Fruit fly (Drosophila melanogaster): ENCODE data around the gene cu.

cu gene

DNA sequence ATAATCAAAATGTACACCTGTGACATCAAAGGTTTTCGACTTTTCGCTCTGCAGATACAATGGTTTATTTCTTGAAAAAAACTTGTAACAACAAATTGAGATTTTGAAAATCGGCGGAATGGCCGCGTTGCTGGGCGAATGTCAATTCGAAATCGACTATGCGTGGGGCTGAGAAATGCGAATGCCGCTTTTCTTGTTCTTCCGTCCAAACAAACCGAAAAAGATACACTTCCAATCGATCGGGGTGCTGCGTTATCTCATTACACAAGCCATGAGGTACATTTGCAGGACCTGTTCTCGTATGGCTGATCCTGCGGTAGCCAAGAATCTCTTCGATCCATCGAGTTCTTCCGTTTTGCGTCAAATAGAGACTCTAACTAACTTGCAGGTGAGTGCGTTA, 40.2 kb downstream of the cu start, which contains the start of gene CG31388:
CG31388 (plus strand) TSS at position 218 of the 400 bp plus-strand sequence.
- TF ChIP-seq fkh (GFP tag; optimal IDR thresholded peaks at IDR 0.05) (peak; percentile 54), CG10669 (GFP tag; optimal IDR thresholded peaks at IDR 0.05) (no peak)

DNA sequence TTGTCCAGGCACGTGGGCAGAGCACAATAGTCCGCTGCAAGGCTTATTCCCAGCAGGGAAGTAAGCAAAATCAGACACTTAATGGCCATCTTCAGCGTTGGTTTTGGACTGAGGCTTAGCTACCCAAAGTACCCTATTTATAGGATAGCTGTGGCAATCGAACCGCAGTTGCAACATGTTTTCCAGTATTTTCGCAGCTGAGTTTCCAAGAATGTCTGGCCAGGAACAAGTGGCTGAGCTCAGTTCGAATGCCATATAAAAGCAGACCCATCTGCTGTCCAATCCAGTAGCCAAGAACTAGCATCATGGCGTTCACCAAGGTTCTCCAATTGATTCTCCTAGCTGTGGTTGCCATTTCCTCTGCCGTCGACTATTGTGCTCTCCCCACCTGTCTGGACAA, 43.5 kb downstream of the cu start, which contains the start of the genes scpr-B and scpr-A:
scpr-B (minus strand) TSS at position 101 of the 400 bp plus-strand sequence.
scpr-A (plus strand) TSS at position 293 of the 400 bp plus-strand sequence.
- no peak for TF ChIP-seq fd59A (GFP tag; optimal IDR thresholded peaks at IDR 0.05)
- TF ChIP-seq dac (GFP tag; optimal IDR thresholded peaks at IDR 0.05), result no peak
- no peak for TF ChIP-seq Sox14 (GFP tag; optimal IDR thresholded peaks at IDR 0.05)
- TF ChIP-seq CG15336 (GFP tag; IDR thresholded peaks at IDR 0.05), result no peak
- TF ChIP-seq esn (GFP tag; optimal IDR thresholded peaks at IDR 0.05), result no peak
- TF ChIP-seq OdsH (GFP tag; optimal IDR thresholded peaks at IDR 0.05), result no peak
- TF ChIP-seq achi (GFP tag; optimal IDR thresholded peaks at IDR 0.05), result no peak
- TF ChIP-seq Lpt (GFP tag; optimal IDR thresholded peaks at IDR 0.05), result no peak
- no peak for TF ChIP-seq acj6 (GFP tag; optimal IDR thresholded peaks at IDR 0.05)
- TF ChIP-seq Eip93F (GFP tag; optimal IDR thresholded peaks at IDR 0.05), result no peak
- TF ChIP-seq CG3919 (GFP tag; optimal IDR thresholded peaks at IDR 0.05), result no peak
- no peak for TF ChIP-seq pdm3 (GFP tag; optimal IDR thresholded peaks at IDR 0.05)
- no peak for TF ChIP-seq CG7368 (GFP tag; optimal IDR thresholded peaks at IDR 0.05)
- no peak for TF ChIP-seq eg (GFP tag; IDR thresholded peaks at IDR 0.05)

DNA sequence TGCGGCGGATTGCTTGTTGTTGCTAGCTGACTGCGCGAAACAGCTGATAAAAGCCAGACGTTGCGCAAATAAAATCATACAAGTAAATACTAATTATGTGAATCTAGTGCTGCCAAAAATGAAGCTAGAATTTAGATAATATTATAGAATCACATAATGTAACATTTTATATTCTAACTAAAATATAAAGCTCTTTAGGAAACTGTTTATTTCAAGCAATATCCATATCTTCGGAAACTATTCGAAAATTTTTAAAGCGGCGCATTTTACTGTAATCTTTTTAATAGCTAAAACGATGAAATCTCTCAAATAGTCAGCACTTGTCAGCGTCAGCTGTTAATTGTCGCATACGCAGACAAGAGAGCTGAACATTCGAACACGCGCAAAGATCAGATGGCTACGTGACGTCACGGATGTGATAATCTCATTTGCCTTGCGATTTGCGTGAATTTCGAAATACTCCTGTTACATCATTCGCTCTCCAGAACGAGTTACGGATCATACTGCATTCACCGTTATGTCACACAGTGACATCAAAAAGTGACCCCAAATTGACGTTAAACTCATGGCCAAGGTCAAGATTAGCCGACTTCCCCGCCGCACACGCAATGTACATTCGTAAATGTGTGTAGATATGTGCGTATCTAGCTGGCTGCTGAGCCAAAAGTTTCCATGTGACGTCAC, 45.8 kb downstream of the cu start:
- TF ChIP-seq fkh (GFP tag; optimal IDR thresholded peaks at IDR 0.05) (peak; percentile 85), svp (GFP tag) (peak; percentile 81), Ets96B (tag; optimal IDR thresholded peaks at IDR 0.05) (peak; percentile 16), CG9139 (GFP tag; optimal IDR thresholded peaks at IDR 0.05) (peak; percentile 58), vri (GFP tag; optimal IDR thresholded peaks at IDR 0.05) (peak; percentile 90), Eip75B (GFP tag; optimal IDR thresholded peaks at IDR 0.05) (no peak), CG31627 (GFP tag; optimal IDR thresholded peaks at IDR 0.05) (no peak), CG8632 (GFP tag; optimal IDR thresholded peaks at IDR 0.05) (no peak)

DNA sequence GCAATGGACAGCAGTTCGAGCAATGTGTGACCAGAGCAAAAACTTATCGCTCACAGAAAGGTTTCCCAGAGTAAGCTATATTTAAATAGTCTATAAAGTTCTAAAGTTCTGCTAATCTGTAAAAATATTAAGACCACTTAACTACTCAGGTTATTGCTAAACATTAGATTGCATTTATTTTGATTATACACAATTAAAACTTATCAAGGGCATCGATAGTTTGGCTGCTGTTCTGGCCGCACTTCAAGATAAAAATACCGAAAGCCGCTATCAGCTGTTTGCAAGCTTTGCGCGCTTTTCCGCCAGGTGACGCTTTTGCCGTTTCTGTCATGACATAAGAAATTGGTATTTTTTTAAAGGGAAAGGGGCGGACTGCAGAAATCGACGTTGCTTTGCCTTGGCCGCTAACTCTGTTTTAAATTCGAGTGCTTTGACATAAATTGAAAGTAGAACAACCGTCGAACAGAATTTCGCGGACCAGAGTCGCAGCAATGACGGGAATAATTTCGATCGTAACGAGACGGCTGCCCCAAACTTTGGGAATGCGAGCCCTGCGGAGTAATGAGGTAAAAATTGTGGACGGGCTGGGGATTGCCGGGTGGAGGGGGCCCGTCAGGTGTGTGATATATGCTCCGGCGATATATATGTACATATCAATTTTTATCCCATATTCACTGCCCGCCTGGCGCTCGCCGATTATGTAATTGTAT, 46.7 kb downstream of the cu start, which contains the start of the genes CG17734 and CG5214:
CG17734 (minus strand) TSS at position 49 of the 710 bp plus-strand sequence.
CG5214 (plus strand) TSS at position 352 of the 710 bp plus-strand sequence.
- TF ChIP-seq net (GFP tag; optimal IDR thresholded peaks at IDR 0.05) (no peak), CG6854 (GFP tag; optimal IDR thresholded peaks at IDR 0.05) (no peak), OdsH (GFP tag; optimal IDR thresholded peaks at IDR 0.05) (no peak), Eip78C (GFP tag) (peak; percentile 58), lz (GFP tag; optimal IDR thresholded peaks at IDR 0.05) (peak; percentile 53), CG6276 (GFP tag; optimal IDR thresholded peaks at IDR 0.05) (no peak), Hr38 (GFP tag; optimal IDR thresholded peaks at IDR 0.05) (no peak), Met (GFP tag; optimal IDR thresholded peaks at IDR 0.05) (no peak), Sox14 (GFP tag; optimal IDR thresholded peaks at IDR 0.05) (peak; percentile 32), acj6 (GFP tag; optimal IDR thresholded peaks at IDR 0.05) (no peak), Gug (GFP tag; IDR thresholded peaks at IDR 0.05) (no peak), Ets21C (GFP tag; optimal IDR thresholded peaks at IDR 0.05) (no peak), CG8119 (GFP tag; IDR thresholded peaks at IDR 0.05) (no peak), cyc (GFP tag; optimal IDR thresholded peaks at IDR 0.05) (peak; percentile 30), topi (GFP tag; optimal IDR thresholded peaks at IDR 0.05) (peak; percentile 20), CG31627 (GFP tag; optimal IDR thresholded peaks at IDR 0.05) (no peak), CG6792 (GFP tag; optimal IDR thresholded peaks at IDR 0.05) (no peak), salr (GFP tag; optimal IDR thresholded peaks at IDR 0.05) (no peak), CG3032 (tag; optimal IDR thresholded peaks at IDR 0.05) (no peak), CG6808 (GFP tag; optimal IDR thresholded peaks at IDR 0.05) (no peak), ss (GFP tag; optimal IDR thresholded peaks at IDR 0.05) (no peak), achi (GFP tag; optimal IDR thresholded peaks at IDR 0.05) (peak; percentile 98), fd59A (GFP tag; optimal IDR thresholded peaks at IDR 0.05) (no peak), vri (GFP tag; optimal IDR thresholded peaks at IDR 0.05) (peak; percentile 95), dsx (GFP tag; optimal IDR thresholded peaks at IDR 0.05; ENCODE audit: poor library complexity, severe bottlenecking) (no peak)
